Worm (Caenorhabditis elegans) whole organism, young adult: ENCODE results near the gene crb-3.
"Not testable (repeated sequence)": the region's sequence is repeated elsewhere in the genome, so short reads cannot be mapped to it uniquely, and the experiment has no call there.

Experiments used
- B0035.1 ChIP-seq: sonication (generic microtip); optimal IDR thresholded peaks from 2 replicates; lab custom pipeline; 2016; ENCODE audit warnings: missing genetic modification characterization, mild to moderate bottlenecking, missing compliant biosample characterization, missing genotype, missing genetic modification reagents
- C17E4.6 ChIP-seq: fragments of 200-800 bp; sonication (Bioruptor generic); IDR thresholded peaks from 2 replicates; pipeline ENCODE4 v1.3.6; 2022; ENCODE audit warnings: missing genetic modification reagents, missing genetic modification characterization, missing compliant biosample characterization
- F22D6.2 ChIP-seq: sonication (generic microtip); optimal IDR thresholded peaks from 2 replicates; lab custom pipeline; 2016; ENCODE audit warnings: mild to moderate bottlenecking, missing genetic modification characterization, missing compliant biosample characterization
- F23B12.7 ChIP-seq: sonication (generic microtip); optimal IDR thresholded peaks from 2 replicates; lab custom pipeline; 2017; ENCODE audit warnings: missing genetic modification characterization, mild to moderate bottlenecking, missing compliant biosample characterization, antibody characterized with exemption, moderate library complexity; ENCODE audit not compliant: insufficient read depth
- F33H1.4 ChIP-seq: fragments of 200-800 bp; sonication (Bioruptor generic); IDR thresholded peaks from 2 replicates; pipeline ENCODE4 v1.3.6; 2022; ENCODE audit warnings: missing genetic modification reagents, missing genetic modification characterization, missing compliant biosample characterization
- F37B4.10 ChIP-seq: fragments of 200-800 bp; sonication (Bioruptor generic); IDR thresholded peaks from 2 replicates; pipeline ENCODE4 v1.3.6; 2022; ENCODE audit warnings: missing genetic modification characterization, missing compliant biosample characterization
- F49E8.2 ChIP-seq: sonication (generic microtip); optimal IDR thresholded peaks from 3 replicates; lab custom pipeline; 2017; ENCODE audit warnings: missing genetic modification characterization, mild to moderate bottlenecking, missing compliant biosample characterization, antibody characterized with exemption, moderate library complexity; ENCODE audit not compliant: insufficient read depth
- F52B5.7 ChIP-seq: sonication (generic microtip); optimal IDR thresholded peaks from 2 replicates; lab custom pipeline; 2016; ENCODE audit warnings: mild to moderate bottlenecking, missing genetic modification characterization, missing compliant biosample characterization
- F57C9.4 ChIP-seq: sonication (generic microtip); optimal IDR thresholded peaks from 2 replicates; lab custom pipeline; 2017; ENCODE audit warnings: mild to moderate bottlenecking, missing genetic modification characterization, missing compliant biosample characterization
- K11D2.4 ChIP-seq: fragments of 200-800 bp; sonication (Bioruptor generic); IDR thresholded peaks from 2 replicates; pipeline ENCODE4 v1.3.6; 2022; ENCODE audit warnings: missing genetic modification reagents, missing genetic modification characterization, missing compliant biosample characterization
- K12H6.12 ChIP-seq: fragments of 200-800 bp; sonication (Bioruptor generic); optimal IDR thresholded peaks from 2 replicates; lab custom pipeline; 2018; ENCODE audit warnings: mild to moderate bottlenecking, missing genetic modification characterization, missing compliant biosample characterization
- akir-1 ChIP-seq: fragments of 200-800 bp; sonication (Bioruptor generic); optimal IDR thresholded peaks from 2 replicates; lab custom pipeline; 2018; ENCODE audit warnings: mild to moderate bottlenecking, missing genetic modification characterization, moderate library complexity, missing compliant biosample characterization
- aptf-3 ChIP-seq: fragments of 200-800 bp; sonication (Bioruptor generic); IDR thresholded peaks from 2 replicates; pipeline ENCODE4 v1.3.6; 2022; ENCODE audit warnings: missing genetic modification characterization, missing compliant biosample characterization
- attf-6 ChIP-seq: fragments of 200-800 bp; sonication (Bioruptor generic); IDR thresholded peaks from 2 replicates; pipeline ENCODE4 v1.3.6; 2022; ENCODE audit warnings: missing genetic modification reagents, missing genetic modification characterization, missing compliant biosample characterization
- bed-2 ChIP-seq: fragments of 200-800 bp; sonication (Bioruptor generic); IDR thresholded peaks from 2 replicates; pipeline ENCODE4 v1.3.6; 2022; ENCODE audit warnings: missing genetic modification reagents, missing genetic modification characterization, missing compliant biosample characterization
- cebp-1 ChIP-seq, 2 experiments: fragments of 200-800 bp in 1 of 2; sonication (Bioruptor generic) in 1 of 2; sonication (generic microtip) in 1 of 2; IDR thresholded peaks in 1 of 2; optimal IDR thresholded peaks in 1 of 2; 2 replicates each; pipeline versions ENCODE4 v1.3.6 to Lab custom; 2017 to 2022; ENCODE audit warnings: missing compliant biosample characterization in 2 of 2, missing genetic modification characterization in 2 of 2, mild to moderate bottlenecking in 1 of 2, missing genetic modification reagents in 1 of 2, moderate library complexity in 1 of 2
- die-1 ChIP-seq: sonication (generic microtip); optimal IDR thresholded peaks from 2 replicates; lab custom pipeline; 2016; ENCODE audit warnings: missing genotype, mild to moderate bottlenecking, missing genetic modification characterization, missing compliant biosample characterization
- dox-1 ChIP-seq: fragments of 200-800 bp; sonication (Bioruptor generic); IDR thresholded peaks from 2 replicates; pipeline ENCODE4 v1.3.6; 2022; ENCODE audit warnings: missing genetic modification reagents, missing genetic modification characterization, missing compliant biosample characterization
- dpff-1 ChIP-seq: sonication (generic microtip); optimal IDR thresholded peaks from 2 replicates; lab custom pipeline; 2017; ENCODE audit warnings: mild to moderate bottlenecking, missing genetic modification characterization, missing compliant biosample characterization
- him-1 ChIP-seq: sonication (generic microtip); optimal IDR thresholded peaks from 2 replicates; lab custom pipeline; 2016; ENCODE audit warnings: missing genotype, missing genetic modification reagents, missing genetic modification characterization, missing compliant biosample characterization
- lag-1 ChIP-seq: fragments of 200-800 bp; sonication (Bioruptor generic); IDR thresholded peaks from 2 replicates; pipeline ENCODE4 v1.3.6; 2022; ENCODE audit warnings: missing genetic modification reagents, missing genetic modification characterization, missing compliant biosample characterization
- lir-1 ChIP-seq: fragments of 200-800 bp; sonication (Bioruptor generic); conservative IDR thresholded peaks from 2 replicates; pipeline ENCODE4 v1.3.6; 2022; ENCODE audit warnings: missing genetic modification reagents, missing genetic modification characterization, missing compliant biosample characterization
- lsy-27 ChIP-seq: sonication (generic microtip); optimal IDR thresholded peaks from 2 replicates; lab custom pipeline; 2017; ENCODE audit warnings: missing genetic modification characterization, mild to moderate bottlenecking, missing compliant biosample characterization, antibody characterized with exemption, missing genotype, borderline replicate concordance; ENCODE audit not compliant: insufficient read depth
- madf-8 ChIP-seq: fragments of 200-800 bp; sonication (Bioruptor generic); conservative IDR thresholded peaks from 2 replicates; pipeline ENCODE4 v1.3.6; 2022; ENCODE audit warnings: missing genetic modification reagents, missing genetic modification characterization, missing compliant biosample characterization
- mxl-1 ChIP-seq: sonication (generic microtip); optimal IDR thresholded peaks from 2 replicates; lab custom pipeline; 2016; ENCODE audit warnings: missing genetic modification characterization, missing compliant biosample characterization
- nhr-90 ChIP-seq: sonication (generic microtip); optimal IDR thresholded peaks from 2 replicates; lab custom pipeline; 2016; ENCODE audit warnings: missing genotype, mild to moderate bottlenecking, missing genetic modification characterization, missing compliant biosample characterization
- pbrm-1 ChIP-seq: fragments of 200-800 bp; sonication (Bioruptor generic); IDR thresholded peaks from 2 replicates; pipeline ENCODE4 v1.3.6; 2022; ENCODE audit warnings: missing genetic modification reagents, missing genetic modification characterization, missing compliant biosample characterization
- pha-4 ChIP-seq: fragments of 150-350 bp; sonication (generic microtip); optimal IDR thresholded peaks from 2 replicates; lab custom pipeline; 2014; ENCODE audit warnings: missing biosample characterization, missing genetic modification reagents, missing genetic modification characterization
- snpc-3.4 ChIP-seq: sonication (generic microtip); optimal IDR thresholded peaks from 2 replicates; lab custom pipeline; 2017; ENCODE audit warnings: missing genetic modification characterization, mild to moderate bottlenecking, missing compliant biosample characterization, antibody characterized with exemption, moderate library complexity, missing genotype, missing genetic modification reagents
- tbp1 ChIP-seq: fragments of 200-800 bp; sonication (Bioruptor generic); optimal IDR thresholded peaks from 2 replicates; lab custom pipeline; 2018; ENCODE audit warnings: mild to moderate bottlenecking, missing genetic modification characterization, missing compliant biosample characterization
- xnd-1 ChIP-seq: sonication (generic microtip); optimal IDR thresholded peaks from 2 replicates; lab custom pipeline; 2016; ENCODE audit warnings: missing genotype, missing genetic modification reagents, missing genetic modification characterization, missing compliant biosample characterization
- ztf-18 ChIP-seq: sonication (generic microtip); optimal IDR thresholded peaks from 2 replicates; lab custom pipeline; 2016; ENCODE audit warnings: missing genotype, mild to moderate bottlenecking, missing genetic modification characterization, missing compliant biosample characterization

Gene crb-3

DNA sequence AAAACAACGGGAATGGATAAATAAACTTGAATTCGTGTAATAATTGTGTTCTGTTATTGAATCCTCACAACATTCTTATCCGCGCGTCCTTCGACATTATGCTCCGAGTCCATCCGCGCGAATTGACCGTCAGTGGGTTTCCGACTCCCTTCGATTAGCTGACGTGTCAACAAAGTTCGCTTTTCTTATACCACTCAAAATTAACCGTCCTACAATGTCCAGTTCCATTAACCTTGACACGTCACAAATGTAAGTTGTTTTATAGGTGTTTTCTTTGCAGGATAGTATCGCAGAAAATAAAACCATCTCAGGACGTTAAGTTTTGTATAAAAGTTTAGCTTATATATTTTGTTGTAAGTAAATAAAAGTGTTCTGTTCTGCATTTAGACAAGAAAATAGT is at the start of gene crb-3:
Gene crb-3, plus strand, starts transcription at position 301 of the 400 bp plus-strand sequence.
- not testable (repeated sequence) for TF ChIP-seq pha-4 (tag; lab: Kevin White, UChicago); snpc-3.4 (tag; lab: Kevin White, UChicago); lsy-27

ce11 chrX:9154216-9154615 is 49.4 kb upstream of the crb-3 start, which contains the start of gene B0563.7:
Gene B0563.7, minus strand, starts transcription at chrX:9154316.
- TF ChIP-seq ztf-18 (tag; lab: Kevin White, UChicago) (no peak), die-1 (tag; lab: Kevin White, UChicago) (no peak), F23B12.7 (tag; lab: Kevin White, UChicago) (no peak), C17E4.6 (GFP tag; lab: Robert Waterston, UW) (no peak), aptf-3 (GFP tag; lab: Robert Waterston, UW) (no peak), K11D2.4 (no peak), F57C9.4 (tag; lab: Kevin White, UChicago) (no peak), K12H6.12 (tag; lab: Kevin White, UChicago) (no peak), F22D6.2 (tag; lab: Kevin White, UChicago) (no peak), dox-1 (GFP tag; lab: Robert Waterston, UW) (no peak), snpc-3.4 (tag; lab: Kevin White, UChicago) (no peak), nhr-90 (no peak), lag-1 (GFP tag; lab: Robert Waterston, UW) (no peak), him-1 (tag; lab: Kevin White, UChicago) (no peak)

DNA sequence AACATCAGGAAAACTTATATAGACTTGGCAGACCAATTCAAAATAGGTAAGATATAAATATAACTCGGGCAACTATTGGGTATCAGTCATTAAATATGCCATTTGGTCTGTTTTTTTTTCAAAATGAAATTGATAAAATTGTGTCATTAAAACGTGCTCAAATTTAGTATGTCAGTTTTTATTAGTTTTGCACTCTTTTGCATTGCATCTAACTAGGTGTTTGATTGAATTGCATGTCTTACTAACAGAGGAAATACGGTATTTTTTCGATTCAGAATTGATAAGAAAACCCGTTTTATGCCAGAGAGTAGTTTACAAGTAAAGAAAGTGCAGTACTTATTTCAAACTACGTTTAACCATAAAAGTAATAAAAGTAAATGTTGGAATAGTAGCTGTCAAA is 47.8 kb upstream of the crb-3 start:
- TF ChIP-seq xnd-1 (tag; lab: Kevin White, UChicago) (no peak), attf-6 (GFP tag; lab: Robert Waterston, UW) (no peak), B0035.1 (tag; lab: Kevin White, UChicago) (no peak), mxl-1 (tag; lab: Kevin White, UChicago) (no peak), cebp-1 (GFP tag; IDR thresholded peaks at IDR 0.05; lab: Robert Waterston, UW) (no peak), cebp-1 (tag; optimal IDR thresholded peaks at IDR 0.05; lab: Kevin White, UChicago) (no peak), F37B4.10 (GFP tag; lab: Robert Waterston, UW) (no peak), tbp1 (GFP tag; lab: Kevin White, UChicago) (no peak), dpff-1 (tag; lab: Kevin White, UChicago) (no peak), bed-2 (GFP tag; lab: Robert Waterston, UW) (no peak), lir-1 (GFP tag; lab: Robert Waterston, UW) (no peak)

- TF ChIP-seq madf-8 (GFP tag; lab: Robert Waterston, UW) (no peak), akir-1 (GFP tag; lab: Kevin White, UChicago) (no peak), snpc-3.4 (tag; lab: Kevin White, UChicago) (no peak), F52B5.7 (no peak), F49E8.2 (no peak), F33H1.4 (no peak), pbrm-1 (GFP tag; lab: Robert Waterston, UW) (0 out of 2 replicates have a peak, but pooled peaks have one; percentile 6)
- TF ChIP-seq, all 124 proteins: peak for 1
Measured at ce11 chrX:9161253-9161904, 42.2 kb upstream of the crb-3 start.
